Fruit fly (Drosophila melanogaster) whole organism, larva: ENCODE results near the gene ND-B14.5A.
A peak's percentile ranks its signal among the peaks of the same experiment; 100 is the strongest.

ENCODE experiments used
- noc ChIP-seq: fragments of 200-800 bp; sonication (Bioruptor generic); optimal IDR thresholded peaks from 3 replicates; lab custom pipeline; 2019; ENCODE audit warnings: missing biosample characterization, mild to moderate bottlenecking, missing genetic modification characterization, moderate library complexity

The ND-B14.5A gene

DNA sequence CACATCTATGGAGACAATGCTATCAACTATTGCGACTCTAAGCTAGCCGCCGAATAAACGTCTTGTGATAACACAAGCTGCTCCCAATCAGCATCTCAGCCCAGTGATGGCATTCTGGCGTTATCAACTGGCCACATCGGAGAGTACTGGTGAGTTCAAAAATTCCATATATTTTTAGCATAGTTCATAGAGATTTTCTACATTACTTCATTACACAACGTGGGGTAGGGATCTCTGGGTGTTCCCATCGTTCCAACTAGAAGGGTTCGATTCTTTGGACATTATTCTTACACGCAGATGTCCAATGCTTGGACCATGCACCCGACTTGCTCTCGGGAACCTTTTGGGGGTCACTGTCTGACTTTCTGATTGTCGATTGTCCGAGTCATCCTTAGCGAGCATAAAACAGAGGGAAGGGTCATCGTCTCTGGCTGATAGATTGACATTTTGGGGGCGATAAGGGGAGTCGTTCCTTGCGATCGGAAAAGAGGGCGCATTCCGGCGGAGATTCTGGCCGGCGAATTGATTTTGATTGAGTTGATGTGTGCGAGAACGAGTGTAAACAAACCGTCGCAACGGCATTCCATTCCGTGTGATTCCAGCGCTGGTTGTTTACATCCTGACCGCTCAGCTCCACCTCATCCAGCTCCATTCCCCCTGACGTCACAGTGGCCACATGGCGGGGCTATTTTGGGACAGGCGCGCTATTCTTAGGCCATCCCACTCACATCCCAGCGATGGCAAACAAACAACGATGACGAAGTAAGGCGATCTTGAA, 10.0 kb upstream of the ND-B14.5A start, which contains the start of the genes Cyp4d1 and CG3630:
Gene Cyp4d1 (minus strand): TSS at position 51 of the 778 bp plus-strand sequence.
Gene CG3630 (plus strand): TSS at position 67 of the 778 bp plus-strand sequence.
- TF ChIP-seq noc (tag; lab: Kevin White, UChicago): peak; percentile 44

dm6 chrX:2163358-2163757, 9.0 kb upstream of the ND-B14.5A start:
- TF ChIP-seq noc (tag; lab: Kevin White, UChicago): no peak

- TF ChIP-seq noc (tag; lab: Kevin White, UChicago): no peak
These were observed 6.9 kb upstream of the ND-B14.5A start for dm6 chrX:2165394-2165793.

- TF ChIP-seq noc (tag; lab: Kevin White, UChicago): no peak
These were observed 6.2 kb upstream of the ND-B14.5A start for dm6 chrX:2166129-2166528.

DNA sequence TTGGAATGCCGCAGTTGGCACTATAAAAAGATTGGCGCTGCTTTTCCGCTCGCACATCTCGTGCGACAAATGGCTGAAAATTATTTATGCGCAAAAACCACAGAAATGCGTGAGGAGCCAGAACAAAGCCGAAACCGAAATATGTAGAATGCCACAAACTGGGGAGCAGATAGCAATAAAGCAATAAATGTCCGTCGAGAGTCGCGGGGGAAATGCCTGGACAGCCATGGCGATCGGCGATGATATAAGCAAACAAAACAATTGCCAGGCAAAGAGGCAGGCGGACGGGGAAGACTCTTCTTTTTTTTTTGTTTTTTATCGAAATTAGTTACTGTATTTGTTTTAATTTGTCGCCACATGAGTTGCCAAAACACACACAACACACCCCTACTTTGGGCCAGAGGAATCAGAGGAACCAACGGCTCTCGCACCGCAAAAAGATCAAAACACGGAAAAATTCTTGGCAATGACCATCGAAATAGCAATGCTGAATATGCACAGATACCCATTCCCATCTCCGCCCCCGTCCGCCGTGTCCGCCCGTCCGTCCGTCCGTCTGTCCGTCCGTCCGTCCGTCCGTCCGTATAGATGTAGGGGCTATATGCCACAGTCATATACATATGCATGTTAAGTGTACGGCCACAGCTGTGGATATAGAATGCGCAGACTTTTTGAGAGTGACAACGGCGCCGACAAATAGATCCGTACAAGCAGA, 3.7 kb upstream of the ND-B14.5A start:
- no peak for TF ChIP-seq noc (tag; lab: Kevin White, UChicago)

dm6 chrX:2170424-2170823, 1.9 kb upstream of the ND-B14.5A start:
- no peak for TF ChIP-seq noc (tag; lab: Kevin White, UChicago)

- TF ChIP-seq noc (tag; lab: Kevin White, UChicago): no peak
These were observed 3.0 kb downstream of the ND-B14.5A start, which contains the start of gene Cyp4d14 for dm6 chrX:2175265-2175795. TSS of gene Cyp4d14 (minus strand) at chrX:2175315.

dm6 chrX:2175956-2176469, 3.7 kb downstream of the ND-B14.5A start, which contains the start of gene Cyp4d2:
TSS of gene Cyp4d2 (plus strand) at chrX:2176006.
- no peak for TF ChIP-seq noc (tag; lab: Kevin White, UChicago)

DNA sequence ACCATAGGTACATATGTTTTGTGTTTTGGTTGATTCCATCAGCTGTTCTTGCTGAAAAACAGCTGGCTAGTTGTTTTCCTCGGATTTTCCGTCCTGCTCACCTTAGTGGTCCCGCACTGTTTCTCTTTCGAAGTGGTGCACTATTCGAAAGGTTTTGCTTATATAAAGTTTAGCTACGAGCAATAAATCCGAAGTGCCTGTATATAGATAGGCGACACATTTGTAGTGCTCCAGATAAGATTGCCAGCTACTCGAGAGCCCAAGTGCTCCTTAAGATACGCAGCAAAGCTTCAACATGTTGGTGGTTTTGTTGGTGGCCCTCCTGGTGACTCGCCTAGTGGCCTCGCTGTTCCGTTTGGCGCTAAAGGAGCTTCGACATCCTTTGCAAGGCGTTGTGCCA, 6.5 kb downstream of the ND-B14.5A start, which contains the start of gene Cyp4ae1:
Gene Cyp4ae1 (plus strand): TSS at position 206 of the 400 bp plus-strand sequence.
- TF ChIP-seq noc (tag; lab: Kevin White, UChicago): no peak

- no peak for TF ChIP-seq noc (tag; lab: Kevin White, UChicago)
These were observed 8.5 kb downstream of the ND-B14.5A start, which contains the start of gene pn for dm6 chrX:2180750-2181261. TSS of gene pn (plus strand) at chrX:2181211.

dm6 chrX:2184563-2184962, 12.2 kb downstream of the ND-B14.5A start, which contains the start of the genes Nmd3 and CG17776:
TSS of gene Nmd3 (minus strand) at chrX:2184668.
TSS of gene CG17776 (plus strand) at chrX:2184725.
- peak; percentile 36 for TF ChIP-seq noc (tag; lab: Kevin White, UChicago)

DNA sequence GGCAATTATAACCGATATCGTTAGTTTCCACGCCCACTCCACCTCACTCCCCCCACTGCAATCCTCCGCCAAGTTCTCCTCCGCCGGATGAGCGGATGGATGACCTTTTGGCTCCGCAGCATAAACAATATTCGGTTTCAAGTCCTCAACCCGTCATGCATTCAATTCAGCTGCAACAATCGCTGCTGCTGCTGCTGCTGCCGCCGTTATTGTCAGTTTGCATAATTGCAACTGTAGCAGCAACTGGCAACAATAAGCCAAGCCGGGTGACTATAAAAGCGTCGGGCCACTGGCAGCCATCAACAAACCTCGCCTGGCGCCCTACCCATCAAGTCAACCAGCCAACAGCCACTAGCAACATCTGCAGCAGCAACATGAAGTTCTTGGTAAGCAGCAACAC, 14.2 kb downstream of the ND-B14.5A start, which contains the start of gene CG17777:
Gene CG17777 (plus strand): TSS at position 301 of the 400 bp plus-strand sequence.
- TF ChIP-seq noc (tag; lab: Kevin White, UChicago): no peak

- TF ChIP-seq noc (tag; lab: Kevin White, UChicago): no peak
These were observed 15.2 kb downstream of the ND-B14.5A start, which contains the start of gene CG3457 for dm6 chrX:2187520-2187919. TSS of gene CG3457 (plus strand) at chrX:2187820.

DNA sequence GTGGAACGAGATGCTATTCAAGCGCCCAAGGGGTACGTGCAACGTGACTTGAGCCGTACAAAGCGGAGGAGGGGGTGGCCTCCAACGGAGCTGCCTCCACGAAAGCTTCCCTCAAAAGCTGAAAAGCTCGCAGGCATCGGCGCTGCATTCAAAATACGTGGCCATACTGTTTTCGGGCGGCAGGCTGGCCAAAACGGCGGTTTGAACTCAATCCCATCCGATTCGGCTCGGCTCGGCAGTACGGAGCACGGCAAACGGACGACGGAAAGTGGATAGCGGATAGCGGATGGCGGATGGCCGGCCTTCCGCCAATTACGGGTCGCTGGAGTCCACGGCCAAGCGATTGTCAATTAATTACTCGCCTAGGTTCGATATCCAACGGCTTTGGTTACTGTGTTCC, 16.6 kb downstream of the ND-B14.5A start, which contains the start of gene Mct1:
Gene Mct1 (plus strand): TSS at position 301 of the 400 bp plus-strand sequence.
- TF ChIP-seq noc (tag; lab: Kevin White, UChicago): no peak

DNA sequence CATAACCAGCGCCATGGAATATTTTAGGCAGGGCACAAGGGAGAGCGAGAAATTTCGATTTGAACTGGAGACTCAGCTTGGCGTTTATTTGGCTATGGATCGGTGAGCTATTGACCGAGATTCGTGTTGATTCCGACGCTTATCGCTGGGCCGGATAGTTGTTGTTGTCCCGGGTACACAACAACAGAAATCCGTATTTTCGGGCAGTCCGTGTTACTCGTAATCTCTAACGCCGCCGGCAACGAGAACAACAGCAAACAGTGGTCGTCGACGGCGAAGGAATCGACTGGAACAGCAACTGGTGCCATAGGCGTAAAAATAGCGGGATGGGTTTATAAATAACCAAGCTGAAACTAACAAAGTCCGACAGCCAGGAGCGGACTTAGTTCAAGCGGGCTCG, 19.6 kb downstream of the ND-B14.5A start:
- TF ChIP-seq noc (tag; lab: Kevin White, UChicago): no peak
